Fruit fly (Drosophila melanogaster): Measurements from ENCODE around the gene modSP.

Gene modSP

DNA sequence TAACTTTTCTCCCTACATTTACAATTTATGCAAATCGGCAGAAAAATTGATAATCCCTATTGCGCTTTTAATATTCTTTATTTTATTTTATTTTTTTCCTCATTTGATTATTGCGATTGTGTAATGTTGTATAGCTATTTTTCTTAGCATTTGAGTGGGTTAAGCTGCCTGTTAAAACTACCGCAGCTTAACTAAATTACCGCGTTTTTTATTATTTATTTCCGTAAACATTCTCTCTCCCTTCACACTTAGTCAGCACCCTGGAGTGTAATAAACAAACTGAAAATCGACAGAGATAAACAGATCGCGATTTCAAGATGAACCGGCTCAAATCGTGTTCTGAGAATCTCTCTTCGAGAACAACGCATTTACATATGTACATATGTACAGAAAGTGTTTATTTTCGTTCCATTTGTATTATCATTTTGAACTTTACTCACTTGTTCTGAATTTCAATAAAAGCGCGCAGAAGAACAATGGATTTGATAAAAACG, 415 bp downstream of the modSP start (continued):
- TF ChIP-seq Stat92E (GFP tag; optimal IDR thresholded peaks at IDR 0.05), result peak in 1 of 3 experiments; percentile 66
- TF ChIP-seq CG11723 (GFP tag; optimal IDR thresholded peaks at IDR 0.05), result no peak
- TF ChIP-seq Antp (GFP tag; optimal IDR thresholded peaks at IDR 0.05), result no peak
- TF ChIP-seq D19B (GFP tag; optimal IDR thresholded peaks at IDR 0.05), result no peak
- no peak for TF ChIP-seq Sry-δ (GFP tag; optimal IDR thresholded peaks at IDR 0.05)
- no peak for TF ChIP-seq Drgx (GFP tag; IDR thresholded peaks at IDR 0.05)
- TF ChIP-seq tio (GFP tag; optimal IDR thresholded peaks at IDR 0.05), result no peak

DNA sequence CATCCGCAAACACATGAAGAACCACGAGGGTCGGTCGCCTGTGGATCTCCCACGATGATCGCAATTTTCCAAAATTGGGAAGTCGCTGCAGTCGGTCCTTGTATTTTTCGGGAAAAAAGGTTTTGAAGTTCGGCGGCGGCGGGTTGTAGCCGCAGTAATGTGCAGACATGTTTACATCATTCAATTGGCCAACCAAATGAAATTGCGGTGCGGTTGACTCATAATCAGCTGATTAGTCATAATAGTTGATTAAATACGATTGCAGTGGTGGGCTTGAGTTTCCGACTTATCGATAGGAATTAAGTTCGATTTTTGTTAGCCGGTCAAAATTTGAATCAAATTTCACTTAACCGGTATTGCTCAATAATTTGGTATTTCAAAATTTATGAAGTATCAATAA, 3.4 kb downstream of the modSP start, which contains the start of gene CG14907:
Gene CG14907 (minus strand): TSS at position 229 of the 400 bp plus-strand sequence.
- TF ChIP-seq Sry-δ (GFP tag; optimal IDR thresholded peaks at IDR 0.05) (peak; percentile 71), CG9437 (GFP tag; optimal IDR thresholded peaks at IDR 0.05) (no peak), vnd (GFP tag; IDR thresholded peaks at IDR 0.05; ENCODE audit: partially characterized antibody) (peak; percentile 34; the same call in 1 of the 3 replicates), Gug (GFP tag; IDR thresholded peaks at IDR 0.05) (no peak), inv (GFP tag; IDR thresholded peaks at IDR 0.05; ENCODE audit: partially characterized antibody) (0 out of 2 replicates have a peak, but pooled peaks have one; percentile 15), CrebB (tag; optimal IDR thresholded peaks at IDR 0.05) (peak; percentile 20), CG14710 (tag; optimal IDR thresholded peaks at IDR 0.05) (peak; percentile 4), CG1602 (GFP tag; optimal IDR thresholded peaks at IDR 0.05) (no peak), vvl (GFP tag; IDR thresholded peaks at IDR 0.05) (0 out of 2 replicates have a peak, but pooled peaks have one; percentile 20), CG1603 (tag; optimal IDR thresholded peaks at IDR 0.05) (peak; percentile 27), CG12391 (tag; optimal IDR thresholded peaks at IDR 0.05) (no peak), Dll (GFP tag; IDR thresholded peaks at IDR 0.05; ENCODE audit: partially characterized antibody) (peak; percentile 78), MBD-R2 (GFP tag; IDR thresholded peaks at IDR 0.05) (peak; percentile 68), az2 (GFP tag; optimal IDR thresholded peaks at IDR 0.05) (no peak), tna (GFP tag; IDR thresholded peaks at IDR 0.05; ENCODE audit: partially characterized antibody) (peak; percentile 68), bbx (GFP tag; IDR thresholded peaks at IDR 0.05; ENCODE audit: partially characterized antibody) (peak; percentile 69), HLH4C (GFP tag; IDR thresholded peaks at IDR 0.05; ENCODE audit: partially characterized antibody) (peak; percentile 71), Hey (tag; optimal IDR thresholded peaks at IDR 0.05) (no peak), HHEX (GFP tag; optimal IDR thresholded peaks at IDR 0.05) (no peak), CG3281 (GFP tag; optimal IDR thresholded peaks at IDR 0.05) (peak; percentile 8), otp (GFP tag; IDR thresholded peaks at IDR 0.05) (no peak), exex (tag; optimal IDR thresholded peaks at IDR 0.05) (peak; percentile 40), CG9876 (GFP tag; optimal IDR thresholded peaks at IDR 0.05) (no peak), CG8765 (GFP tag; IDR thresholded peaks at IDR 0.05) (no peak), fd96Cb (tag; optimal IDR thresholded peaks at IDR 0.05) (no peak), sens-2 (GFP tag; IDR thresholded peaks at IDR 0.05) (no peak), Nf-YC (tag; optimal IDR thresholded peaks at IDR 0.05) (peak; percentile 42), Dp (GFP tag; optimal IDR thresholded peaks at IDR 0.05) (peak; percentile 84), z (GFP tag; IDR thresholded peaks at IDR 0.05) (no peak), Dip3 (GFP tag; optimal IDR thresholded peaks at IDR 0.05) (no peak), amos (GFP tag; IDR thresholded peaks at IDR 0.05; ENCODE audit: partially characterized antibody) (peak; percentile 63; the same call in 1 of the 2 replicates), CG14441 (GFP tag; IDR thresholded peaks at IDR 0.05) (no peak), Opbp (GFP tag; IDR thresholded peaks at IDR 0.05; ENCODE audit: partially characterized antibody) (peak; percentile 55; the same call in 2 of the 3 replicates), CG16779 (GFP tag; IDR thresholded peaks at IDR 0.05) (no peak), CkIIα-i1 (GFP tag; IDR thresholded peaks at IDR 0.05) (no peak), ap (GFP tag; IDR thresholded peaks at IDR 0.05) (no peak), BEAF-32 (GFP tag; optimal IDR thresholded peaks at IDR 0.05) (peak; percentile 65), CG15011 (GFP tag; optimal IDR thresholded peaks at IDR 0.05) (no peak), sna (GFP tag; IDR thresholded peaks at IDR 0.05; ENCODE audit: partially characterized antibody) (peak; percentile 75), tx (GFP tag; optimal IDR thresholded peaks at IDR 0.05) (no peak), gro (GFP tag; optimal IDR thresholded peaks at IDR 0.05) (no peak), CG34376 (GFP tag; optimal IDR thresholded peaks at IDR 0.05) (peak; percentile 44)
